Worm (Caenorhabditis elegans) whole organism, L2 larva: Measurements from ENCODE around the gene W02H5.19.
"Not testable (repeated sequence)": the region's sequence is repeated elsewhere in the genome, so short reads cannot be mapped to it uniquely, and the experiment has no call there.

Source experiments
- alr-1 ChIP-seq: fragments of 150-350 bp; optimal IDR thresholded peaks from 2 replicates; lab custom pipeline; 2014; ENCODE audit warnings: missing biosample characterization, missing genetic modification characterization
- nhr-12 ChIP-seq: fragments of 150-350 bp; optimal IDR thresholded peaks from 2 replicates; lab custom pipeline; 2014; ENCODE audit warnings: missing biosample characterization, missing genetic modification characterization
- skn-1 ChIP-seq: sonication (generic microtip); optimal IDR thresholded peaks from 2 replicates; lab custom pipeline; 2017; ENCODE audit warnings: missing biosample characterization, missing genetic modification characterization
- snpc-4 ChIP-seq: fragments of 150-350 bp; optimal IDR thresholded peaks from 2 replicates; lab custom pipeline; 2014; ENCODE audit warnings: missing biosample characterization, missing genetic modification characterization

- TF ChIP-seq alr-1, skn-1, nhr-12, snpc-4 (tag; lab: Kevin White, UChicago): not testable (repeated sequence)
Measured at ce11 chrV:2625360-2625759, 13.3 kb upstream of the W02H5.19 start, which contains the start of gene sknr-1.
